Worm (Caenorhabditis elegans) whole organism, L3 larva: ENCODE results near the gene C13A10.1.

ENCODE experiments used
- ceh-16 ChIP-seq: sonication (generic microtip); optimal IDR thresholded peaks from 2 replicates; lab custom pipeline; 2017; ENCODE audit warnings: missing biosample characterization, missing genetic modification characterization
- fos-1 ChIP-seq: fragments of 150-350 bp; optimal IDR thresholded peaks from 2 replicates; lab custom pipeline; 2014; ENCODE audit warnings: missing biosample characterization, missing genetic modification characterization
- mdl-1 ChIP-seq: fragments of 150-350 bp; optimal IDR thresholded peaks from 2 replicates; lab custom pipeline; 2014; ENCODE audit warnings: missing biosample characterization, missing genetic modification characterization
- nhr-28 ChIP-seq: fragments of 150-350 bp; optimal IDR thresholded peaks from 2 replicates; lab custom pipeline; 2014; ENCODE audit warnings: missing biosample characterization, missing genetic modification characterization
- nhr-77 ChIP-seq: fragments of 150-350 bp; optimal IDR thresholded peaks from 2 replicates; lab custom pipeline; 2014; ENCODE audit warnings: missing biosample characterization, missing genetic modification characterization
- pha-4 ChIP-seq: fragments of 150-350 bp; optimal IDR thresholded peaks from 2 replicates; lab custom pipeline; 2014; ENCODE audit warnings: missing biosample characterization, missing genetic modification reagents, missing genetic modification characterization
- pqm-1 ChIP-seq: fragments of 150-350 bp; optimal IDR thresholded peaks from 2 replicates; lab custom pipeline; 2017; ENCODE audit warnings: missing biosample characterization, missing genetic modification characterization, inconsistent platforms
- tbx-2 ChIP-seq: sonication (generic microtip); optimal IDR thresholded peaks from 2 replicates; lab custom pipeline; 2016; ENCODE audit warnings: mild to moderate bottlenecking, missing genetic modification characterization, missing compliant biosample characterization
- unc-62 ChIP-seq: fragments of 150-350 bp; sonication (generic microtip); optimal IDR thresholded peaks from 4 replicates; lab custom pipeline; 2014; ENCODE audit warnings: missing biosample characterization, missing genetic modification reagents, missing genetic modification characterization

- TF ChIP-seq nhr-77 (tag; lab: Kevin White, UChicago) (no peak), pqm-1 (tag; lab: Kevin White, UChicago) (no peak), pha-4 (tag; lab: Kevin White, UChicago) (no peak), ceh-16 (tag; lab: Kevin White, UChicago) (no peak), fos-1 (tag; lab: Kevin White, UChicago) (no peak), nhr-28 (tag; lab: Kevin White, UChicago) (no peak), tbx-2 (tag; lab: Kevin White, UChicago) (no peak), unc-62 (GFP tag; lab: Kevin White, UChicago) (no peak), mdl-1 (tag; lab: Kevin White, UChicago) (no peak)
These were observed 44.7 kb upstream of the C13A10.1 start, which contains the start of gene F54D12.1 for ce11 chrII:1400105-1400504.
